Fruit fly (Drosophila melanogaster) whole organism, embryonic: Measurements from ENCODE around the gene Ns4.

Experiments
- Adf1 ChIP-seq: fragments of 200-800 bp; sonication (Bioruptor generic); IDR thresholded peaks from 2 replicates; pipeline ENCODE4 v1.3.6; 2022; ENCODE audit warnings: missing biosample characterization, missing genetic modification characterization
- B-H1 ChIP-seq: fragments of 200-800 bp; sonication (Bioruptor generic); IDR thresholded peaks from 3 replicates; pipeline ENCODE4 v1.3.6; 2022; ENCODE audit warnings: missing biosample characterization, missing genetic modification characterization
- CG10959 ChIP-seq: fragments of 200-800 bp; sonication (Bioruptor generic); IDR thresholded peaks from 2 replicates; pipeline ENCODE4 v1.3.6; 2022; ENCODE audit warnings: missing biosample characterization, missing genetic modification characterization
- CG11695 ChIP-seq: fragments of 200-800 bp; sonication (Bioruptor generic); IDR thresholded peaks from 3 replicates; pipeline ENCODE4 v1.3.6; 2022; ENCODE audit warnings: missing biosample characterization, missing genetic modification characterization
- CG11696 ChIP-seq: fragments of 200-800 bp; sonication (Bioruptor generic); IDR thresholded peaks from 2 replicates; pipeline ENCODE4 v1.3.6; 2022; ENCODE audit warnings: missing biosample characterization, missing genetic modification characterization
- CG11723 ChIP-seq: fragments of 200-800 bp; sonication (Bioruptor generic); optimal IDR thresholded peaks from 2 replicates; lab custom pipeline; 2017; ENCODE audit warnings: missing biosample characterization, mild to moderate bottlenecking, missing genetic modification characterization
- CG12744 ChIP-seq: fragments of 200-800 bp; sonication (Bioruptor generic); optimal IDR thresholded peaks from 2 replicates; lab custom pipeline; 2016; ENCODE audit warnings: missing biosample characterization, missing genetic modification characterization
- CG1603 ChIP-seq: fragments of 200-800 bp; sonication (Bioruptor generic); optimal IDR thresholded peaks from 2 replicates; lab custom pipeline; 2019; ENCODE audit warnings: missing biosample characterization, mild to moderate bottlenecking, missing genetic modification characterization, moderate library complexity
- CG16815 ChIP-seq: fragments of 200-800 bp; sonication (Bioruptor generic); optimal IDR thresholded peaks from 3 replicates; lab custom pipeline; 2017; ENCODE audit warnings: missing biosample characterization, mild to moderate bottlenecking, missing genetic modification characterization
- CG16863 ChIP-seq: fragments of 200-800 bp; sonication (Bioruptor generic); optimal IDR thresholded peaks from 3 replicates; lab custom pipeline; 2016; ENCODE audit warnings: missing biosample characterization, missing genetic modification characterization
- CG1792 ChIP-seq: fragments of 200-800 bp; sonication (Bioruptor generic); optimal IDR thresholded peaks from 2 replicates; lab custom pipeline; 2016; ENCODE audit warnings: missing biosample characterization, missing genetic modification characterization
- CG1832 ChIP-seq: fragments of 200-800 bp; sonication (Bioruptor generic); optimal IDR thresholded peaks from 2 replicates; lab custom pipeline; 2017; ENCODE audit warnings: missing biosample characterization, mild to moderate bottlenecking, missing genetic modification characterization, inconsistent platforms
- CG2116 ChIP-seq: fragments of 200-800 bp; sonication (Bioruptor generic); optimal IDR thresholded peaks from 3 replicates; lab custom pipeline; 2018; ENCODE audit warnings: missing biosample characterization, mild to moderate bottlenecking, missing genetic modification characterization
- CG2889 ChIP-seq: fragments of 200-800 bp; sonication (Bioruptor generic); IDR thresholded peaks from 3 replicates; pipeline ENCODE4 v1.3.6; 2022; ENCODE audit warnings: missing biosample characterization, missing genetic modification characterization
- CG3407 ChIP-seq: fragments of 200-800 bp; sonication (Bioruptor generic); optimal IDR thresholded peaks from 2 replicates; lab custom pipeline; 2018; ENCODE audit warnings: missing biosample characterization, mild to moderate bottlenecking, missing genetic modification characterization
- CG42726 ChIP-seq: fragments of 200-800 bp; sonication (Bioruptor generic); IDR thresholded peaks from 2 replicates; pipeline ENCODE4 v1.3.6; 2022; ENCODE audit warnings: missing biosample characterization, missing genetic modification characterization; ENCODE audit not compliant: partially characterized antibody
- CG5180 ChIP-seq: fragments of 200-800 bp; sonication (Bioruptor generic); optimal IDR thresholded peaks from 3 replicates; lab custom pipeline; 2017; ENCODE audit warnings: missing biosample characterization, missing genetic modification characterization, mild to moderate bottlenecking, moderate library complexity, missing genetic modification reagents
- CG6791 ChIP-seq: fragments of 200-800 bp; sonication (Bioruptor generic); IDR thresholded peaks from 3 replicates; pipeline ENCODE4 v1.3.6; 2022; ENCODE audit warnings: missing biosample characterization, missing genetic modification characterization; ENCODE audit not compliant: partially characterized antibody
- CG8089 ChIP-seq: fragments of 200-800 bp; sonication (Bioruptor generic); optimal IDR thresholded peaks from 3 replicates; lab custom pipeline; 2016; ENCODE audit warnings: missing biosample characterization, missing genetic modification characterization
- CG8281 ChIP-seq: fragments of 200-800 bp; sonication (Bioruptor generic); optimal IDR thresholded peaks from 2 replicates; lab custom pipeline; 2018; ENCODE audit warnings: missing biosample characterization, mild to moderate bottlenecking, missing genetic modification characterization, moderate library complexity
- CG9215 ChIP-seq: fragments of 200-800 bp; sonication (Bioruptor generic); IDR thresholded peaks from 2 replicates; pipeline ENCODE4 v1.3.6; 2022; ENCODE audit warnings: missing biosample characterization, missing genetic modification characterization
- CG9437 ChIP-seq: fragments of 200-800 bp; sonication (Bioruptor generic); optimal IDR thresholded peaks from 2 replicates; lab custom pipeline; 2018; ENCODE audit warnings: missing biosample characterization, mild to moderate bottlenecking, missing genetic modification characterization
- Chrac-16 ChIP-seq: fragments of 200-800 bp; sonication (Bioruptor generic); optimal IDR thresholded peaks from 3 replicates; lab custom pipeline; 2016; ENCODE audit warnings: missing biosample characterization, missing genetic modification characterization
- Dip3 ChIP-seq: fragments of 200-800 bp; sonication (Bioruptor generic); optimal IDR thresholded peaks from 3 replicates; lab custom pipeline; 2016; ENCODE audit warnings: missing biosample characterization, missing genetic modification characterization
- Dp ChIP-seq: fragments of 200-800 bp; sonication (Bioruptor generic); optimal IDR thresholded peaks from 2 replicates; lab custom pipeline; 2018; ENCODE audit warnings: missing biosample characterization, mild to moderate bottlenecking, missing genetic modification characterization, moderate library complexity
- Dref ChIP-seq: fragments of 200-800 bp; sonication (Bioruptor generic); IDR thresholded peaks from 2 replicates; pipeline ENCODE4 v1.3.6; 2022; ENCODE audit warnings: missing biosample characterization, missing genetic modification characterization
- Ets97D ChIP-seq: fragments of 200-800 bp; sonication (Bioruptor generic); optimal IDR thresholded peaks from 3 replicates; lab custom pipeline; 2016; ENCODE audit warnings: missing biosample characterization, missing genetic modification characterization
- Fer1 ChIP-seq: fragments of 200-800 bp; sonication (Bioruptor generic); optimal IDR thresholded peaks from 2 replicates; lab custom pipeline; 2017; ENCODE audit warnings: missing biosample characterization, mild to moderate bottlenecking, missing genetic modification characterization
- Fer3 ChIP-seq: fragments of 200-800 bp; sonication (Bioruptor generic); optimal IDR thresholded peaks from 2 replicates; lab custom pipeline; 2018; ENCODE audit warnings: missing biosample characterization, mild to moderate bottlenecking, missing genetic modification characterization, moderate library complexity
- Lhr ChIP-seq: fragments of 200-800 bp; sonication (Bioruptor generic); optimal IDR thresholded peaks from 3 replicates; lab custom pipeline; 2017; ENCODE audit warnings: mild to moderate bottlenecking, missing biosample characterization, missing genetic modification reagents, missing genetic modification characterization
- Nf-YA ChIP-seq: fragments of 200-800 bp; sonication (Bioruptor generic); IDR thresholded peaks from 2 replicates; pipeline ENCODE4 v1.3.6; 2022; ENCODE audit warnings: missing biosample characterization, missing genetic modification characterization
- Sox102F ChIP-seq: fragments of 200-800 bp; sonication (Bioruptor generic); optimal IDR thresholded peaks from 2 replicates; lab custom pipeline; 2018; ENCODE audit warnings: missing biosample characterization, mild to moderate bottlenecking, missing genetic modification characterization, moderate library complexity
- Spps ChIP-seq: fragments of 200-800 bp; sonication (Bioruptor generic); optimal IDR thresholded peaks from 2 replicates; lab custom pipeline; 2018; ENCODE audit warnings: missing biosample characterization, mild to moderate bottlenecking, missing genetic modification characterization
- Taf1 ChIP-seq: fragments of 200-800 bp; sonication (Bioruptor generic); IDR thresholded peaks from 2 replicates; pipeline ENCODE4 v1.3.6; 2022; ENCODE audit warnings: missing biosample characterization, missing genetic modification characterization
- Tbp ChIP-seq: fragments of >200 bp; optimal IDR thresholded peaks from 2 replicates; lab custom pipeline; 2018; ENCODE audit warnings: missing biosample characterization, missing genetic modification characterization
- amos ChIP-seq: fragments of 200-800 bp; sonication (Bioruptor generic); IDR thresholded peaks from 2 replicates; pipeline ENCODE4 v1.3.6; 2022; ENCODE audit warnings: missing biosample characterization, missing genetic modification characterization; ENCODE audit not compliant: partially characterized antibody
- cato ChIP-seq: fragments of 200-800 bp; sonication (Bioruptor generic); optimal IDR thresholded peaks from 2 replicates; lab custom pipeline; 2016; ENCODE audit warnings: missing biosample characterization, missing genetic modification characterization, borderline replicate concordance
- dmrt11E ChIP-seq: fragments of 200-800 bp; sonication (Bioruptor generic); optimal IDR thresholded peaks from 3 replicates; lab custom pipeline; 2018; ENCODE audit warnings: missing biosample characterization, mild to moderate bottlenecking, missing genetic modification characterization, moderate library complexity
- fru ChIP-seq: fragments of >200 bp; optimal IDR thresholded peaks from 2 replicates; lab custom pipeline; 2017
- gro ChIP-seq: fragments of 200-800 bp; sonication (Bioruptor generic); optimal IDR thresholded peaks from 2 replicates; lab custom pipeline; 2016; ENCODE audit warnings: missing biosample characterization, missing genetic modification characterization
- hbn ChIP-seq: fragments of 200-800 bp; sonication (Bioruptor generic); IDR thresholded peaks from 2 replicates; pipeline ENCODE4 v1.3.6; 2022; ENCODE audit warnings: missing biosample characterization, missing genetic modification characterization; ENCODE audit not compliant: partially characterized antibody
- klu ChIP-seq: fragments of 200-800 bp; sonication (Bioruptor generic); IDR thresholded peaks from 2 replicates; pipeline ENCODE4 v1.3.6; 2022; ENCODE audit warnings: missing biosample characterization, missing genetic modification characterization
- knrl ChIP-seq: fragments of 200-800 bp; sonication (Bioruptor generic); IDR thresholded peaks from 3 replicates; pipeline ENCODE4 v1.3.6; 2022; ENCODE audit warnings: missing biosample characterization, missing genetic modification characterization; ENCODE audit not compliant: partially characterized antibody
- rib ChIP-seq: fragments of 200-800 bp; sonication (Bioruptor generic); IDR thresholded peaks from 2 replicates; pipeline ENCODE4 v1.3.6; 2022; ENCODE audit warnings: missing biosample characterization, missing genetic modification characterization
- shn ChIP-seq: fragments of 200-800 bp; sonication (Bioruptor generic); optimal IDR thresholded peaks from 3 replicates; lab custom pipeline; 2016; ENCODE audit warnings: missing biosample characterization, missing genetic modification characterization
- stc ChIP-seq: fragments of 200-800 bp; sonication (Bioruptor generic); IDR thresholded peaks from 2 replicates; pipeline ENCODE4 v1.3.6; 2022; ENCODE audit warnings: missing biosample characterization, missing genetic modification characterization
- ttk ChIP-seq: fragments of 200-800 bp; sonication (Bioruptor generic); IDR thresholded peaks from 2 replicates; pipeline ENCODE4 v2.1.2; 2022; ENCODE audit warnings: missing biosample characterization, missing genetic modification characterization
- twi ChIP-seq: fragments of 200-800 bp; optimal IDR thresholded peaks from 2 replicates; lab custom pipeline; 2019; ENCODE audit warnings: missing biosample characterization, mild to moderate bottlenecking, missing genetic modification characterization, moderate library complexity
- usp ChIP-seq: fragments of >200 bp; optimal IDR thresholded peaks from 2 replicates; lab custom pipeline; 2017; ENCODE audit warnings: missing biosample characterization, missing genetic modification characterization
- vfl ChIP-seq: fragments of 200-800 bp; sonication (Bioruptor generic); optimal IDR thresholded peaks from 2 replicates; lab custom pipeline; 2016; ENCODE audit warnings: missing biosample characterization, missing genetic modification characterization
- z ChIP-seq: fragments of 200-800 bp; sonication (Bioruptor generic); IDR thresholded peaks from 3 replicates; pipeline ENCODE4 v1.3.6; 2022; ENCODE audit warnings: missing biosample characterization, missing genetic modification characterization

Ns4 gene

dm6 chr2L:20752160-20752559 is at the start of gene Ns4, which contains the start of gene Amacr (continued):
- TF ChIP-seq CG11696 (GFP tag; lab: Robert Waterston, UW) (0 out of 2 replicates have a peak, but pooled peaks have one; percentile 10), CG9437 (GFP tag; lab: Kevin White, UChicago) (peak; percentile 46), CG8089 (GFP tag; lab: Kevin White, UChicago) (peak; percentile 18), Lhr (GFP tag; lab: Kevin White, UChicago) (no peak), CG9215 (GFP tag; lab: Robert Waterston, UW) (no peak), CG11695 (GFP tag; lab: Robert Waterston, UW) (0 out of 3 replicates have a peak, but pooled peaks have one; percentile 9), CG16863 (peak; percentile 46), Fer3 (tag; lab: Kevin White, UChicago) (peak; percentile 12), CG8281 (tag; lab: Kevin White, UChicago) (no peak), cato (GFP tag; lab: Kevin White, UChicago) (no peak), CG2889 (GFP tag; lab: Robert Waterston, UW) (no peak), amos (GFP tag; lab: Robert Waterston, UW) (peak; percentile 22; the same call in 1 of the 2 replicates), Nf-YA (no peak), Tbp (GFP tag; lab: Kevin White, UChicago) (no peak), vfl (GFP tag; lab: Kevin White, UChicago) (peak; percentile 55), Sox102F (GFP tag; lab: Kevin White, UChicago) (no peak), CG16815 (GFP tag; lab: Kevin White, UChicago) (peak; percentile 1), Ets97D (GFP tag; lab: Kevin White, UChicago) (peak; percentile 13), CG2116 (peak; percentile 36), Dip3 (GFP tag; lab: Kevin White, UChicago) (peak; percentile 60), stc (GFP tag; lab: Robert Waterston, UW) (no peak), Taf1 (no peak), ttk (no peak; the same call in 1 of the 2 replicates), Chrac-16 (GFP tag; lab: Kevin White, UChicago) (peak; percentile 44), shn (GFP tag; lab: Kevin White, UChicago) (peak; percentile 45), fru (lab: Kevin White, UChicago) (no peak), Fer1 (GFP tag; lab: Kevin White, UChicago) (no peak), CG1792 (GFP tag; lab: Kevin White, UChicago) (peak; percentile 19), hbn (GFP tag; lab: Robert Waterston, UW) (no peak), CG5180 (GFP tag; lab: Kevin White, UChicago) (no peak), CG3407 (GFP tag; lab: Kevin White, UChicago) (no peak), B-H1 (GFP tag; lab: Robert Waterston, UW) (no peak; the same call in 2 of the 3 replicates), CG42726 (GFP tag; lab: Robert Waterston, UW) (no peak), CG1603 (tag; lab: Kevin White, UChicago) (no peak), twi (tag; lab: Kevin White, UChicago) (peak; percentile 48), Adf1 (GFP tag; lab: Robert Waterston, UW) (0 out of 2 replicates have a peak, but pooled peaks have one; percentile 20), z (GFP tag; lab: Robert Waterston, UW) (no peak), CG1832 (no peak), klu (GFP tag; lab: Robert Waterston, UW) (no peak), CG6791 (GFP tag; lab: Robert Waterston, UW) (no peak), CG10959 (GFP tag; lab: Robert Waterston, UW) (no peak), gro (GFP tag; lab: Kevin White, UChicago) (peak; percentile 41), CG12744 (GFP tag; lab: Kevin White, UChicago) (no peak), knrl (GFP tag; lab: Robert Waterston, UW) (no peak; the same call in 2 of the 3 replicates), CG11723 (GFP tag; lab: Kevin White, UChicago) (no peak), dmrt11E (tag; lab: Kevin White, UChicago) (peak; percentile 27), usp (GFP tag; lab: Kevin White, UChicago) (no peak), Spps (tag; lab: Kevin White, UChicago) (no peak), Dp (GFP tag; lab: Kevin White, UChicago) (peak; percentile 28), rib (GFP tag; lab: Robert Waterston, UW) (peak; percentile 39; the same call in 1 of the 2 replicates), Dref (GFP tag; lab: Robert Waterston, UW) (no peak)
